Worm (Caenorhabditis elegans) whole organism, late embryonic: ENCODE results near the gene math-22.

Experiments
- F13H6.1 ChIP-seq: sonication (generic microtip); optimal IDR thresholded peaks from 2 replicates; lab custom pipeline; 2016; ENCODE audit warnings: missing genetic modification characterization, missing compliant biosample characterization
- dmd-4 ChIP-seq: sonication (generic microtip); optimal IDR thresholded peaks from 2 replicates; lab custom pipeline; 2016; ENCODE audit warnings: borderline replicate concordance, missing genetic modification characterization, missing compliant biosample characterization
- hlh-13 ChIP-seq: fragments of 200-800 bp; sonication (Bioruptor generic); optimal IDR thresholded peaks from 2 replicates; lab custom pipeline; 2018; ENCODE audit warnings: mild to moderate bottlenecking, missing genetic modification characterization, missing compliant biosample characterization
- hlh-30 ChIP-seq: sonication (generic microtip); optimal IDR thresholded peaks from 2 replicates; lab custom pipeline; 2017; ENCODE audit warnings: antibody characterized with exemption, missing genetic modification characterization, missing compliant biosample characterization; ENCODE audit not compliant: insufficient read depth
- lim-6 ChIP-seq: sonication (generic microtip); optimal IDR thresholded peaks from 2 replicates; lab custom pipeline; 2016; ENCODE audit warnings: missing genetic modification characterization, missing compliant biosample characterization
- nfya-1 ChIP-seq: sonication (generic microtip); optimal IDR thresholded peaks from 2 replicates; lab custom pipeline; 2017; ENCODE audit warnings: missing genetic modification characterization, mild to moderate bottlenecking, missing compliant biosample characterization, antibody characterized with exemption, moderate library complexity
- nhr-11 ChIP-seq: fragments of 150-350 bp; optimal IDR thresholded peaks from 2 replicates; lab custom pipeline; 2014; ENCODE audit warnings: missing biosample characterization, missing genetic modification characterization
- pax-1 ChIP-seq: fragments of 150-350 bp; optimal IDR thresholded peaks from 2 replicates; lab custom pipeline; 2014; ENCODE audit warnings: missing biosample characterization, missing genetic modification characterization
- pqm-1 ChIP-seq: sonication (generic microtip); optimal IDR thresholded peaks from 2 replicates; lab custom pipeline; 2016; ENCODE audit warnings: missing genetic modification characterization, missing compliant biosample characterization
- tbx-7 ChIP-seq: sonication (generic microtip); optimal IDR thresholded peaks from 2 replicates; lab custom pipeline; 2016; ENCODE audit warnings: missing genotype, missing genetic modification characterization, missing compliant biosample characterization

ce11 chrII:1893912-1894311 is 11.3 kb upstream of the math-22 start, which contains the start of gene C16C4.1:
- TF ChIP-seq pax-1 (tag; lab: Kevin White, UChicago), result no peak
- no peak for TF ChIP-seq hlh-13 (GFP tag; lab: Kevin White, UChicago)
- no peak for TF ChIP-seq nhr-11 (tag; lab: Kevin White, UChicago)
- no peak for TF ChIP-seq pqm-1 (tag; lab: Kevin White, UChicago)
- no peak for TF ChIP-seq dmd-4 (tag; lab: Kevin White, UChicago)
- TF ChIP-seq hlh-30, result no peak
- TF ChIP-seq F13H6.1 (tag; lab: Kevin White, UChicago), result no peak
- no peak for TF ChIP-seq nfya-1 (tag; lab: Kevin White, UChicago)
- TF ChIP-seq lim-6, result no peak
- no peak for TF ChIP-seq tbx-7
